Worm (Caenorhabditis elegans) whole organism, L1 larva: ENCODE results near the gene nsph-1.1.

Experiments
- Y116A8C.19 ChIP-seq: sonication (generic microtip); optimal IDR thresholded peaks from 2 replicates; lab custom pipeline; 2016; ENCODE audit warnings: missing compliant biosample characterization, missing genetic modification characterization, borderline replicate concordance
- alr-1 ChIP-seq: fragments of 200-800 bp; sonication (Bioruptor generic); optimal IDR thresholded peaks from 2 replicates; lab custom pipeline; 2018; ENCODE audit warnings: borderline replicate concordance, mild to moderate bottlenecking, missing genetic modification characterization, missing compliant biosample characterization
- fkh-10 ChIP-seq: sonication (generic microtip); optimal IDR thresholded peaks from 2 replicates; lab custom pipeline; 2017; ENCODE audit warnings: missing biosample characterization, missing genetic modification reagents, missing genetic modification characterization
- fos-1 ChIP-seq: fragments of 150-350 bp; optimal IDR thresholded peaks from 2 replicates; lab custom pipeline; 2014; ENCODE audit warnings: missing biosample characterization, missing genetic modification characterization
- lin-39 ChIP-seq: fragments of 150-350 bp; optimal IDR thresholded peaks from 2 replicates; lab custom pipeline; 2014; ENCODE audit warnings: missing biosample characterization, missing genetic modification reagents, missing genetic modification characterization
- nhr-237 ChIP-seq: fragments of 150-350 bp; optimal IDR thresholded peaks from 2 replicates; lab custom pipeline; 2014; ENCODE audit warnings: missing biosample characterization, missing genetic modification characterization
- nhr-28 ChIP-seq: fragments of 150-350 bp; optimal IDR thresholded peaks from 2 replicates; lab custom pipeline; 2014; ENCODE audit warnings: missing biosample characterization, missing genetic modification characterization
- nhr-71 ChIP-seq: sonication (generic microtip); optimal IDR thresholded peaks from 2 replicates; lab custom pipeline; 2016; ENCODE audit warnings: mild to moderate bottlenecking, missing genetic modification characterization, moderate library complexity, missing compliant biosample characterization
- nhr-76 ChIP-seq: sonication (generic microtip); optimal IDR thresholded peaks from 2 replicates; lab custom pipeline; 2017; ENCODE audit warnings: missing biosample characterization, missing genetic modification characterization
- skn-1 ChIP-seq: fragments of 150-350 bp; optimal IDR thresholded peaks from 2 replicates; lab custom pipeline; 2014; ENCODE audit warnings: missing biosample characterization, missing genetic modification characterization
- snpc-4 ChIP-seq: fragments of 150-350 bp; optimal IDR thresholded peaks from 2 replicates; lab custom pipeline; 2014; ENCODE audit warnings: missing biosample characterization, missing genetic modification characterization
- unc-62 ChIP-seq: fragments of 150-350 bp; optimal IDR thresholded peaks from 2 replicates; lab custom pipeline; 2014; ENCODE audit warnings: missing biosample characterization, missing genetic modification reagents, missing genetic modification characterization
- unc-86 ChIP-seq: sonication (generic microtip); optimal IDR thresholded peaks from 2 replicates; lab custom pipeline; 2016; ENCODE audit warnings: missing genetic modification characterization, missing compliant biosample characterization
- ztf-4 ChIP-seq: fragments of 150-350 bp; optimal IDR thresholded peaks from 2 replicates; lab custom pipeline; 2014; ENCODE audit warnings: missing biosample characterization, missing genetic modification characterization

DNA sequence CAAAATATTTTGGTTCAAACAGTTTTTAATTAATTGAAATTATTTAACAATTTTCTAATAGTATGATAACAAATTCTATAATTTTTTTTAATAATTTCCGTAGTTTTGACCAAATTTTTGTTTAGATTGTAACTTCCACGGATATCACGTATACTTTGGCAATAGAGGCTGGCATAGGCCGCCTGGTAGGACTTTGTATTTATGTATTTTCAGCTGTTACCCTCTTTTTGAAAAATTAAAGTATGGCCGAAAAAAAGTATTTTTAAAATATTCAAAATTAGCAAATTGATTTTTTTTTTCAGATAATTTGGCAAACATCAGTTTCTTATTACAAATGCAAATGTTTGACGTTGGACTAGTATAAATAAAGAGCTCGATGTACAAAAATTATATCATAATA, at the start of gene nsph-1.1, which contains the start of gene K08F8.15:
- TF ChIP-seq fkh-10 (GFP tag; lab: Kevin White, UChicago) (no peak), fos-1 (tag; lab: Kevin White, UChicago) (no peak), ztf-4 (tag; lab: Kevin White, UChicago) (no peak), unc-86 (tag; lab: Kevin White, UChicago) (no peak), skn-1 (no peak), Y116A8C.19 (no peak), lin-39 (no peak), nhr-237 (tag; lab: Kevin White, UChicago) (no peak), snpc-4 (tag; lab: Kevin White, UChicago) (no peak), nhr-76 (tag; lab: Kevin White, UChicago) (no peak), alr-1 (tag; lab: Kevin White, UChicago) (no peak), nhr-28 (tag; lab: Kevin White, UChicago) (no peak), unc-62 (GFP tag; lab: Kevin White, UChicago) (no peak), nhr-71 (no peak)
